Worm (Caenorhabditis elegans) whole organism, young adult: Measurements from ENCODE around the gene lips-2.
A peak's percentile ranks its signal among the peaks of the same experiment; 100 is the strongest.

ENCODE experiments used
- B0019.2 ChIP-seq: fragments of 200-800 bp; sonication (Bioruptor generic); conservative IDR thresholded peaks from 2 replicates; pipeline ENCODE4 v1.3.6; 2022; ENCODE audit warnings: missing genetic modification reagents, missing genetic modification characterization, missing compliant biosample characterization
- C17E4.6 ChIP-seq: fragments of 200-800 bp; sonication (Bioruptor generic); IDR thresholded peaks from 2 replicates; pipeline ENCODE4 v1.3.6; 2022; ENCODE audit warnings: missing genetic modification reagents, missing genetic modification characterization, missing compliant biosample characterization
- Y56A3A.18 ChIP-seq: fragments of 200-800 bp; sonication (Bioruptor generic); IDR thresholded peaks from 2 replicates; pipeline ENCODE4 v1.3.6; 2022; ENCODE audit warnings: missing genetic modification reagents, missing genetic modification characterization, missing compliant biosample characterization
- bed-1 ChIP-seq: fragments of 200-800 bp; sonication (Bioruptor generic); IDR thresholded peaks from 2 replicates; pipeline ENCODE4 v1.3.6; 2022; ENCODE audit warnings: missing genetic modification reagents, missing genetic modification characterization, missing compliant biosample characterization
- dox-1 ChIP-seq: fragments of 200-800 bp; sonication (Bioruptor generic); IDR thresholded peaks from 2 replicates; pipeline ENCODE4 v1.3.6; 2022; ENCODE audit warnings: missing genetic modification reagents, missing genetic modification characterization, missing compliant biosample characterization
- gei-17 ChIP-seq: fragments of 200-800 bp; sonication (Bioruptor generic); optimal IDR thresholded peaks from 2 replicates; lab custom pipeline; 2018; ENCODE audit warnings: mild to moderate bottlenecking, missing genetic modification characterization, missing compliant biosample characterization
- hlh-26 ChIP-seq: fragments of 200-800 bp; sonication (Bioruptor generic); conservative IDR thresholded peaks from 2 replicates; pipeline ENCODE4 v1.3.6; 2022; ENCODE audit warnings: missing genetic modification reagents, missing genetic modification characterization, missing compliant biosample characterization
- hmg-20 ChIP-seq: fragments of 200-800 bp; sonication (Bioruptor generic); IDR thresholded peaks from 2 replicates; pipeline ENCODE4 v1.3.6; 2022; ENCODE audit warnings: missing genetic modification reagents, missing genetic modification characterization, missing compliant biosample characterization
- mel-28 ChIP-seq: sonication (generic microtip); optimal IDR thresholded peaks from 2 replicates; lab custom pipeline; 2016; ENCODE audit warnings: borderline replicate concordance, mild to moderate bottlenecking, missing genetic modification characterization, missing compliant biosample characterization
- mxl-1 ChIP-seq: sonication (generic microtip); optimal IDR thresholded peaks from 2 replicates; lab custom pipeline; 2016; ENCODE audit warnings: missing genetic modification characterization, missing compliant biosample characterization
- unc-62 ChIP-seq: fragments of 150-350 bp; optimal IDR thresholded peaks from 2 replicates; lab custom pipeline; 2014; ENCODE audit warnings: missing biosample characterization, missing genetic modification reagents, missing genetic modification characterization

DNA sequence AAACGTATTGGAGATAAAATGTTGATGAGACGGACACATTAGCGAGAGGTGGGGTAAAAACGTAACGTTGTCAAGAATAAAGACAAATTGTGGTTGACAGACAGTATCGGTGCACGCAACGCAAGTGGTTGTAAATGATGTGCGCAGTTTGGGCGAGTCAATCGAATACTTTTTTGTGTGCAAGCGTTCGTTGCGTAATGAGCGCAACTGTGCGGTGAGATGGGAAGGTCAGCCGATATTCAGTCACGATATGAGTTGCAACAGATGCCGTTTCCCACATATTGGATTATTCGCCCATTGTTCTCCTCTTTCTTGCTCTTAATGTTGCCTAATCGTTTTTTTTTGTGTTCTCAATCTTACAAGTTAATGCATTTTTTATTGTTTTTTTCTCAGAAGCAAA, 35.1 kb downstream of the lips-2 start, which contains the start of gene ceh-40:
- TF ChIP-seq B0019.2 (GFP tag; lab: Robert Waterston, UW) (no peak), hmg-20 (GFP tag; lab: Robert Waterston, UW) (no peak), Y56A3A.18 (GFP tag; lab: Robert Waterston, UW) (no peak), mxl-1 (no peak), unc-62 (GFP tag; lab: Kevin White, UChicago) (peak; percentile 5), C17E4.6 (no peak), dox-1 (GFP tag; lab: Robert Waterston, UW) (no peak), gei-17 (GFP tag; lab: Kevin White, UChicago) (no peak), hlh-26 (GFP tag; lab: Robert Waterston, UW) (no peak), mel-28 (tag; lab: Kevin White, UChicago) (no peak), bed-1 (GFP tag; lab: Robert Waterston, UW) (no peak)
